Worm (Caenorhabditis elegans): Measurements from ENCODE around the gene ZK856.7.

Gene ZK856.7

DNA sequence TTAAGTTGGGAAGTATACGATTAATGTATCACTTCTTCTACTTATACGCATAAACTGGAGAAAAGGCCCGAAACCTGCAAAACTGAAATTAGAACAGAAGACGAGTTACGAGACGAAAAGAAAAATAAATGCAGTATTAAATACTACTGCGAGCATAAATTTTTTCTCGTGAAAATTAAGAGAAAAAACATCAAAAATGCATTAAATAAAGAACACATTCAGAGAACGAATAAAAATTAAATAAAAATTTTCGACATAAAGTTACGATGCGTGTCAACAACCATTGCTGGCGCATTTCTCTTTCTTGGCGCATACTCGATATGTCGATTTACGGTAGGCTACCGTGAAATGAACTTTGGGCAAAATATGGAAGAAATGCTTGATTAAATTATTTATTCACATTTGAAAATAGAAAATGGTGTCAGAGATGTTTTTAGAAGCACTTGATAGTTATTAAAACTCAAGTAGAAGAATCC is 3.0 kb downstream of the ZK856.7 start, which contains the start of the genes ZK856.19 and ZK856.11 (continued):
- TF ChIP-seq mcd-1 (GFP tag; IDR thresholded peaks at IDR 0.05): peak; percentile 39; the same call in 1 of the 2 replicates
- no peak for TF ChIP-seq ztf-6 (GFP tag; IDR thresholded peaks at IDR 0.05)
- TF ChIP-seq lin-54 (GFP tag; optimal IDR thresholded peaks at IDR 0.05): peak; percentile 58
- TF ChIP-seq let-607 (tag; optimal IDR thresholded peaks at IDR 0.05): no peak
- peak in 1 of 3 experiments; percentile 55 for TF ChIP-seq lin-35 (GFP tag; optimal IDR thresholded peaks at IDR 0.05)
- TF ChIP-seq ztf-18 (tag; optimal IDR thresholded peaks at IDR 0.05): peak; percentile 93
- TF ChIP-seq unc-130 (GFP tag; optimal IDR thresholded peaks at IDR 0.05): peak; percentile 5
- TF ChIP-seq F23B12.7 (tag; optimal IDR thresholded peaks at IDR 0.05; ENCODE audit: insufficient read depth): peak; percentile 45
- TF ChIP-seq mel-28 (tag; optimal IDR thresholded peaks at IDR 0.05; ENCODE audit: borderline replicate concordance): no peak
- 0 out of 2 replicates have a peak, but pooled peaks have one; percentile 20 for TF ChIP-seq pbrm-1 (GFP tag; IDR thresholded peaks at IDR 0.05)
- no peak for TF ChIP-seq rcor-1 (GFP tag; IDR thresholded peaks at IDR 0.05)
- TF ChIP-seq F39B2.1 (GFP tag; IDR thresholded peaks at IDR 0.05): no peak
- no peak for TF ChIP-seq cebp-1 (GFP tag; IDR thresholded peaks at IDR 0.05)
- peak; percentile 54 for TF ChIP-seq cebp-1 (tag; optimal IDR thresholded peaks at IDR 0.05)
- no peak for TF ChIP-seq snpc-4 (GFP tag; optimal IDR thresholded peaks at IDR 0.05)
- peak in 2 of 4 experiments; percentile 35 to 49 for TF ChIP-seq snpc-4 (tag; optimal IDR thresholded peaks at IDR 0.05)
- TF ChIP-seq lin-40 (tag; optimal IDR thresholded peaks at IDR 0.05): peak; percentile 61
- no peak for TF ChIP-seq F22D6.2 (tag; optimal IDR thresholded peaks at IDR 0.05)
- TF ChIP-seq D2030.7 (GFP tag; IDR thresholded peaks at IDR 0.05): peak; percentile 17; the same call in 1 of the 2 replicates
- no peak for TF ChIP-seq nfya-1 (tag; optimal IDR thresholded peaks at IDR 0.05; ENCODE audit: borderline replicate concordance, insufficient read depth)
- TF ChIP-seq ceh-27 (GFP tag; optimal IDR thresholded peaks at IDR 0.05): peak; percentile 14

DNA sequence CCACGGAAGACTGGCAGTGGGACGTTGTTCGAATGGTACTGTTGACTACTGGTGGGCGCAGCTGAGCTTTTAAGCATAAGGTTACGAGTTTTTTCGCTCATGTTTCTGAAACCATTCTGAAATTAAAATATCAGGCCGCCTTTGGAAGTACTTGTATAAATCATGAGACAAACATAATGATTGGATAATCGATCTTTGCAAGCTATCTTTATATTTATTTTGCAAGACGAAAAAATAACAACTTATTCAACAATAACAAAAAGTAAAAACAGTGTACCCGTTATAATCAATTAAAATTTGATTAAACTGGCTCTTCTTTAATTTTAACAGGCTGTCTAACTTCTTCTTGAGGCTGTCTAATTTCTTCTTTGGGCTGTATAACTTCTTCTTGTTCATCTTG is 3.6 kb downstream of the ZK856.7 start, which contains the start of gene ZK856.16:
Gene ZK856.16, minus strand, starts transcription at position 101 of the 400 bp plus-strand sequence.
- TF ChIP-seq Y56A3A.18 (GFP tag; IDR thresholded peaks at IDR 0.05): no peak
- no peak for TF ChIP-seq ztf-28 (GFP tag; IDR thresholded peaks at IDR 0.05)
- TF ChIP-seq ceh-27 (GFP tag; optimal IDR thresholded peaks at IDR 0.05): no peak
- TF ChIP-seq dpl-1 (GFP tag; optimal IDR thresholded peaks at IDR 0.05): no peak
- no peak for TF ChIP-seq F57A8.1 (GFP tag; optimal IDR thresholded peaks at IDR 0.05)
- TF ChIP-seq hlh-12 (tag; optimal IDR thresholded peaks at IDR 0.05): no peak

DNA sequence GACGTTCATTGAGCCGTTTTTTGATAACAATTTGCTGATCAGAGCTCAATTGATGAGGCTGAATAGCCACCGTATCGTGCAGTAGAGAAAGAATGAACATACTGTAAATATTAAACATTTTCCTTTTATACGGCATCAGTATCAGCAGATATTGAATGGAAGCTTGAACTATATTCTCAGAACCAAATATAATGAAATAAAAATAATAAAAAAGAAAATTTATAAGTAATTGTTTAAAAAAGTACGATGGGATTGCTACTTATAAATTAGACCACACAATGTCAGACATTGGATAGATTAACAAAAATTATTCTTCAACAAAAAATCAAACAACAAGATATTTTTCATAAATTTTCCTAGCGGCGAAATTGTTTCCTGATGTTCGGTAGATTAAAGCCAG is 4.6 kb downstream of the ZK856.7 start, which contains the start of gene rpc-25:
Gene rpc-25, minus strand, starts transcription at position 101 of the 400 bp plus-strand sequence.
- TF ChIP-seq madf-3 (GFP tag; IDR thresholded peaks at IDR 0.05) (no peak), madf-6 (GFP tag; IDR thresholded peaks at IDR 0.05) (0 out of 2 replicates have a peak, but pooled peaks have one; percentile 24), ztf-18 (tag; optimal IDR thresholded peaks at IDR 0.05) (no peak), lin-40 (tag; optimal IDR thresholded peaks at IDR 0.05) (no peak), Y95B8A.8 (GFP tag; IDR thresholded peaks at IDR 0.05) (no peak), ztf-28 (GFP tag; IDR thresholded peaks at IDR 0.05) (no peak), hrde-1 (tag; optimal IDR thresholded peaks at IDR 0.05; ENCODE audit: borderline replicate concordance) (peak; percentile 19)

DNA sequence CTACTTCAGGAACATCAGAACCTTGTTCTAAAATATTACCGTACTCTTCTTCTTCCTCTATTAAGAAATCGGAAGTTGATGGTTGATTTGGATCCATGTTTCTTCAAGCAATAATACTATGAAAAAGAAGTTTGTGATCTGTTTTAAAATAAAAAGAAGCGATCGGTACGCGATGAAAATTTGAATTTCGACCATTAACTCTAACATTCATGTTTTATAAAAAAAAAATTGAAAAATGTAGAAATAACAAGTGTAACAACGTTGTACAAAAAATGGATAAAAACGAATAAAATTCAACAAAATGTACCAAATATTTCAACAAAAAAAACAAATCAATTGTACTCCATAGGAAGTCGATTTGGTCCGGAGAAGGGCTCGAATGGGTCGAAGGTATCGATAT is 8.3 kb downstream of the ZK856.7 start, which contains the start of gene tftc-3:
Gene tftc-3, minus strand, starts transcription at position 101 of the 400 bp plus-strand sequence.
- no peak for TF ChIP-seq bed-1 (GFP tag; IDR thresholded peaks at IDR 0.05)
- no peak for TF ChIP-seq ceh-91 (GFP tag; IDR thresholded peaks at IDR 0.05)
- no peak for TF ChIP-seq ztf-3 (GFP tag; optimal IDR thresholded peaks at IDR 0.05)
- no peak for TF ChIP-seq zfh-2 (GFP tag; conservative IDR thresholded peaks at IDR 0.05)
- TF ChIP-seq K11D2.4 (GFP tag; IDR thresholded peaks at IDR 0.05): no peak
- no peak for TF ChIP-seq gei-17 (GFP tag; optimal IDR thresholded peaks at IDR 0.05)
- no peak for TF ChIP-seq lsl-1 (GFP tag; optimal IDR thresholded peaks at IDR 0.05)
- TF ChIP-seq zim-3 (tag; optimal IDR thresholded peaks at IDR 0.05): no peak
